Worm (Caenorhabditis elegans): ENCODE results near the gene npr-36.

- TF ChIP-seq nhr-12 (tag; optimal IDR thresholded peaks at IDR 0.05) (no peak), alr-1 (tag; optimal IDR thresholded peaks at IDR 0.05) (no peak), blmp-1 (tag; optimal IDR thresholded peaks at IDR 0.05; ENCODE audit: insufficient read depth) (peak; percentile 26), elt-1 (tag; optimal IDR thresholded peaks at IDR 0.05) (no peak), ama-1 (optimal IDR thresholded peaks at IDR 0.05) (no peak), ZK546.5 (tag; optimal IDR thresholded peaks at IDR 0.05) (no peak), nhr-6 (tag; optimal IDR thresholded peaks at IDR 0.05) (peak; percentile 25), nhr-11 (tag; optimal IDR thresholded peaks at IDR 0.05) (no peak), lsy-2 (tag; optimal IDR thresholded peaks at IDR 0.05) (peak; percentile 35 to 75), unc-39 (tag; optimal IDR thresholded peaks at IDR 0.05) (no peak), nhr-23 (tag; optimal IDR thresholded peaks at IDR 0.05) (no peak), nhr-21 (tag; optimal IDR thresholded peaks at IDR 0.05) (peak; percentile 32)
Observed at ce11 chrX:17392182-17392581, 32.6 kb downstream of the npr-36 start.
